Worm (Caenorhabditis elegans): ENCODE data around the gene col-131.

col-131 gene

DNA sequence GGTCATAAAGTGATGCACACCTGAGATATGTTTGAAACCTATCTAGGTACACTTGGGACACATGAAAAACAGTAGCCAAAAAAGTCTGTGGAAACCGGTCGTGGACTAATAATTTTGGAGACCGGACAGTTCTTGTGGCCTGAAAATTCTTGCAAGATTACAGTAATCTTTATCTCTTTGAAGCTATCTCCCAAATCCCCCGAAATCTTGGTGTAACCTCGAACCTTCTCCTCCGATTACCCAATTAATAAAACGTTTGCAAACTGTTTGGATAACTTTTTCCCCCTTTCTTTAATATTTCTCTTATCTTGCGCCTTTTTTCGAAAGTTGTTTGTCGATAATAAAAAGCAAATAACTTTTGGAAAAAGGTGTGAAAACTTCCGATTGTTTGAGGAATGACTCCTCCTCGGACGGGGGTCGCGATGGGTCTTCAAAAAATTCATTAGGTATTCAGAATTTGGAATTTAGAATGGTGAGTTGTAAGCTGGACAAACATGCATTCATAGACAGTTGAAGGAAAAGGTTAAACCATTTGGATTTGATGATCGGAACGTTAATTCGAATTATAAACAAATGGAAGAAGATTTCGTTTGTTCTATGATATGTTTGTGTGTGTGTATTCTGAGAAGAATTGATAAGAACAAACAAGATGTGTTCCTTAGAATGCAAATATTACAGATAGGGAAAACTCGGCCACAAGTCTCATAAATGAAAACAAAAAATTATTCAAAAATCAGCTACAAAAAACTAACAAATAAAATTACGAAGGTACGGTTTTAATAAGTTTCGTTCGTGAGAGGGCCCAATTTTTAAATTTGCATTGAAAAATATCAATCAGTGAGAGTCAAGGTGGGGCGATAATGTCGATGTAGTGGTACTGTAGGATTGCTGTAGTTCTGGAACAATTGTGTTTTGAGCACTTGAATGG, 16.0 kb upstream of the col-131 start:
- TF ChIP-seq unc-62 (GFP tag; optimal IDR thresholded peaks at IDR 0.05) = no peak

DNA sequence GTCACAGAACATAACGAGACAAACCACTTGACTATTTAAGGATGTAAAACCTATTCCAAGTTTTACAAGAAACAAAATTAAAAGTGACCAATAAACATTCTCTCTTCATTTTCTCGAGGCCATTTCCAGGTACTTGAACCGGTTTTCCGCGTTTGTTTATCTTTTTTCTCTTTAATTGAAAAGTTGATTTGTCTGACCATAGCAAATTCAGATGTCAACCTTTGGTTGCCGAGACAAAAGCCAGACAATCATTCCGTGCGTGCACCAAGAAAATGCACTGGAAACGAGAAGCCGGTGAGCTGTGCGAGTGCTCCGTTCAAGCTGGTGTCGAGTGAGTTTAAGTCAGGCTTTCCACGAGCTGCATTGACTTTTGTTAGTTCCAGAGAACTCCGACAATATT, 15.0 kb upstream of the col-131 start:
- no peak for TF ChIP-seq unc-62 (GFP tag; optimal IDR thresholded peaks at IDR 0.05)

DNA sequence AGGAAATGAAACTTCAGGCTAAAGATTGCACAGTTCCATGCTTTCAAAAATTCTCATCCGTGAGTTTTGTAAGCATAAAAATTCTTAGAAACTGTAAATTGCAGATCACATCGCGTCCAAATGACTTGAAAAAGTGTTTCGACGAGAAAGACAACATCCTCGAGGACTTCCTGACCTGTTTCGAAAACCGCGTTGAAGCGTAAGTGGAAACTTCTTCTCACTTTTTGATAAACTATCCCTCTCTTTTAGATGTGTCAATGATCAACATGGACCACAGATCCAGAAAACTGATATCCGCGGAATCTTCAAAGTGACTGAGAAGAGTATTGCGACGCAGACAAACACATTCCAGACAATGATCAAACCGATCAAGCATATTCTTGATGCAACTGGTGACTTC, 13.8 kb upstream of the col-131 start:
- no peak for TF ChIP-seq unc-62 (GFP tag; optimal IDR thresholded peaks at IDR 0.05)

DNA sequence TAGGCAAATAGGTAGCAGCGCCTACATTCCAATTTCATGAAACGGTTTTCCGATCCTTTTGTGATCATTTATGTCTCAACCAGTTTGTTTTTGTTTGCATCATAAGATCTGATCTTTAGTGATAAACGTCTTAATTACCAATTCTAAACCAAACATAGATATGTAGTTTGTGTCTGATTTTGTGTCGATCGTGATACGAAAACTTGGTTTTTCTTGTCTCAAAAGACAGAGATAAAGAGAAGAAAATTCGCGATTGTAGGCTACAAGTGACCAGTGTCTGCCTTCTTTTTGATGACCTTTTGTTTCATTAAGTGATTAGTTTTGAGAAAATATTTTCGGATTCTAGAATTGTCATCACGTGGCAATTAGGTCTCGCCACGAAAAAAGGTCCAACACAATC, 13.1 kb upstream of the col-131 start:
- TF ChIP-seq unc-62 (GFP tag; optimal IDR thresholded peaks at IDR 0.05) = no peak

DNA sequence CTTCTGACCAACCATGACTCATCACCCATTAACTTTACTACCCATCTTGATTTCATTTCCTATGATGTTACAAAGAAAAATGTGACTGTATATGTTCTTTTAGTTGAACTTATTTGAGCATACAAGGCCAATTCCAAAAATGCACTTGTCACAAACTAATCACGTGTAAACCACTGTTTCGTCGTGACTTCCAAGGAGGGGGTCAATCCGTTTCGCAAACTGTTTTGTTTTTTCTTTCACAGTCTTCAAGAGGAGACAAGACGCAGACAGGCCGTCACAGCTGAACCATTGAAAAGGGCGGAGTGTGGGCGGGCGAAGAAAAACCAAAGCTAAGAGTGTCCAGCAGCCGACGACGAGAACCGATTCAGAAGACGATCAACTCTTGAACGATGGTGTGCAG, 12.0 kb upstream of the col-131 start, which contains the start of gene C39E9.8:
C39E9.8 (plus strand) TSS at position 328 of the 400 bp plus-strand sequence.
- TF ChIP-seq unc-62 (GFP tag; optimal IDR thresholded peaks at IDR 0.05) = no peak

DNA sequence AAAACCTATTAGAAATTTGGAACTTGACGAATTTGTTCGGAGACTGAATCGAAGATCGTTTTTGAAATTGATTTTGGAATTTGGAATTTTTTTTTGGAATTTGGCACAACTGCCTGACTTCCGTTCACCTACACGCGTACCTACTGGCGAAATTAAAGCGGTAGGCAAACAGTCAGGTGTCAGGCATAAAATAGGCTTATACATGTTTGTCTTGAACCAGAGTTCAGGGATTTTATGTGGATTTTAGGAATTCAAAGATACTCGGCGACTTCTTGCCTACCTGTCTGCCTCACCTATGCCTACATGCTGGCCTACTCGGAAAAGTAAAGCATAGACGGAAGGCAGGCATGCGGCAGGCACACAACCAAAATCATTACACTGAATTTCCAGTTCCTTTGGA, 11.2 kb upstream of the col-131 start:
- no peak for TF ChIP-seq unc-62 (GFP tag; optimal IDR thresholded peaks at IDR 0.05)

DNA sequence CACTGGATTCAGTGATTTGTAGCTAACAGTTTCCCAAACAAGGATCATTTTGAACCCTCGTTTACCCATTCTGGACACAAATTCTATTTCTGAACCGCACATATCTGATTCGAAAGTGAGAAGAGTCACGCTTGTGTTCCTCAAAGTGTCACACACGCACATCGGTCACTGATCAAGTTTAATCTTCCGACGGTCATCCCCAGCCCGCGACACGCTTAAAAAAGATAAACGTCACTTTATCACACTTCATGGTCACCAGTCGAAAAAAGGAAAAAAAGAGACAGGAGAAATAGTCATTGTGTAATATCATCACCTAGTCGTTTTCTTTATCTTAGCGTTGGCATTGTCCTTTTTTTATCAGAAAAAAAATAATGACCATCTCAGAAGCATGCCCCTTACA, 10.6 kb upstream of the col-131 start:
- no peak for TF ChIP-seq unc-62 (GFP tag; optimal IDR thresholded peaks at IDR 0.05)

DNA sequence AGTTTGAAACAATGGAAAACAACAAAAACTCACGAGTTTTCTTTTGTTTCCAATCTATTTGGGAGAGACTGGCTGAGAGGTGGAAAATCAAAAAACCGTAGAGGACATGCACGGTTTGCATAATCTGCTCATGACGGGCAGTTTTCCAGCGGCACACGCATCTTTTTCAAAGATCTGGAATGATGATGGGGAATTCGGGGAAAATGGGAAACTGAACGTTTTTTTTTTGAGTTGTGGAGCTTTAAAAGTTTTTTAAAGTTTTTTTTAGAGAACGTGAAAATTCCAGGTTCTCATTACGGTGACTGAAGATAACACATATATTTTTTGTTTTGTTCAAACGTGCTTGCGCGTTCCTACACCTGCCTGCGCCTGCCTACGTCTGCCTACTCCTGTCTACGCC, 9.5 kb upstream of the col-131 start, which contains the start of gene C39E9.7:
C39E9.7 (minus strand) TSS at position 101 of the 400 bp plus-strand sequence.
- TF ChIP-seq unc-62 (GFP tag; optimal IDR thresholded peaks at IDR 0.05) = no peak

DNA sequence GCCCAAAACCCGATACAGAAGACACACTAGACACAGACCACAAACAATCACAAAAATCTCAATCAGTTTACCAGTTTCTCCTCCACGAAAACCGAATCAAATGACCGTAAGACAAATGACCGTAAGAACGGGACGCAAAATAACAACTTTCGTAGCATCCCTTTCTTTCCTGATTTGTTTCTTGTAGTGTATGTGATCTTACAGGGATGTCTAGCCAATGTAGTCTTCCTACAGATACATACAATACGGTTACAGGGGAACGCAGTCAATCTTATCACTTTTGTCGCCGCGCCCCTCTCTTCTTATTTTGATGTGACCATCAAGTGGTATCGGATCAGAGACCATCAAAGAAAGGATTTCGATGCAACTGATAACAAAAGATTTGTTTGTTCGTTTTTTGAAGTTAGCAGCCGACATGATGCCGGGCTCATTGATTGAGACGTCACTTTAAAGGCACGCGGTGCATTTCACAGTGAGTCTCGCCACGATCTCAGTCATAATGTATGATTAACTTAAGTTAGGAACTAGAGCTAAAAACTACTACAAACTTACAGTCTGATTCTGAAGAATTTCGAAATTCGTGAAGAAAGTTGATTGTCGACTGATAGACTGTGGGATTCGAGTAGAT, 8.6 kb upstream of the col-131 start:
- no peak for TF ChIP-seq unc-62 (GFP tag; optimal IDR thresholded peaks at IDR 0.05)

DNA sequence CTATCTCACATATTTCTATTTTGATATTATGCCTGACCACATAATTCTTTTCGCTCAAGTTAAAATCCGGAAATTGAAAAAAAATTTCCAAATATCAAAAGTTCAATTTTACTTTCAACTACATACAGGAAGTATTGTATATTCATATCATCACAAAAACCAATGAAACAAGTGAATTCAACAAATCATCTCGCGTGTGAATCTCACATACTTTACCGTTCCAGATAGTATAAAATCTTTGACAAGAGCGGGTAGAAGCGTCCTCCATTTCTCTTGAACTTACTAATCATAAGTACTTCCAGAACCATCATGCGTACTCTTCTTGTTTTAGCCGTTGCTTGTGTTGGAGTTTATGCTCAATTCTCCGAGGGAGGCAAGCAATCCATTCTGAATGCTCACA, 4.3 kb upstream of the col-131 start, which contains the start of gene scl-8:
scl-8 (plus strand) TSS at position 301 of the 400 bp plus-strand sequence.
- TF ChIP-seq unc-62 (GFP tag; optimal IDR thresholded peaks at IDR 0.05) = no peak

DNA sequence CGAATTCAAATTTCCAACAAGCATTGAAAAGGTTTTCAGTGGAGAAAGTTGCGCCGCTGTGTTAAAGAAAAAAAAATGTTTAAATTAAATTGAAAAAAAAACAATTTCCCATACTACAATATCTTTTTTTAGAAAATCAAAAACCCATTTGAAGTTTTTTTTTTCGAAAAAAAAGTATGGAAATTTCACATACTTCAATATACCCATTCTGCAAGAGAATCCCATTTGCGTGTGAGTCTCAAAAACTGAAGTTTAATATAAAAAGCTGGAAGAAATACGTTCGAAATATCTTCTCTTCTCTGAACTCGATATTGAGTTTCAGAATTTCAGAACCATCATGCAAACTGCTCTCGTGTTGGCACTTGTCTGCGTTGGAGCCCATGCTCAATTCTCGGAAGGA, 3.0 kb upstream of the col-131 start, which contains the start of gene scl-7:
scl-7 (plus strand) TSS at position 301 of the 400 bp plus-strand sequence.
- TF ChIP-seq unc-62 (GFP tag; optimal IDR thresholded peaks at IDR 0.05) = no peak

DNA sequence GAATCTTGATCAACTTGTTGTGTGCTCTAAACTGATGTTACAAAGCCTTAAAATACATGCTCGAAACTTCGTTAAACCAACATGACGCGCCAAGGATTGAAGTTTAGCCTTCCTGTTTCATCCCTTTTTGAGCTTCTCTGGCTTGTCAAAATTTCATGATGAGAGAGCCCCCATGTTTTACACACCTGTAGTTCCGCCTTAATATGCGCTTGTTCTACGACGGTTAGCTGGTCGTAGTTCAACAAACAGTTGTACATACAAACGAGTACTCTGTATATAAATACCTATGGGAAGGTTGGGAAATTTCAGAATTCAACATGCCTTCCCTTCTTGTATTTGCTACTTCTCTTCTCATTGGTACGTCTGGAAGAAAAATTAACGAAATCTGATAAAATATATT, 1.4 kb upstream of the col-131 start, which contains the start of gene scl-6:
scl-6 (plus strand) TSS at position 301 of the 400 bp plus-strand sequence.
- TF ChIP-seq unc-62 (GFP tag; optimal IDR thresholded peaks at IDR 0.05) = no peak

DNA sequence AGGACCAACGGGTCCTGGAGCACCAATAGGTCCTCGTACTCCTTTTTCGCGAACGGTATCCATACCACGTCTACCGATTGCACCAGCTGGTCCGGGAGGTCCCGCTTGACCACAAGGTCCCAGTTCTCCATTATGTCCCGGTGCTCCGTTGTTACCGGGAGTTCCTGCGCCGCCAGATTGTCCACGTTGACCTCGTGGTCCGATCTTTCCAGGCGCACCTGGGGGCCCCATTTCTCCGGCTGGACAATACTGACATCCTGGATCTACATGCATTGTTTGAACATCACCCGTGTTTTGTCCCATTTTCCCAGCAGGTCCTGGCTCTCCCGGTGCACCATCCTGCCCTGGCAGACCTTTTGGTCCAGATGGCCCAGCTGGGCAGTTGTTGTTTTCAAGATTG, 1.1 kb downstream of the col-131 start:
- TF ChIP-seq unc-62 (GFP tag; optimal IDR thresholded peaks at IDR 0.05) = no peak

DNA sequence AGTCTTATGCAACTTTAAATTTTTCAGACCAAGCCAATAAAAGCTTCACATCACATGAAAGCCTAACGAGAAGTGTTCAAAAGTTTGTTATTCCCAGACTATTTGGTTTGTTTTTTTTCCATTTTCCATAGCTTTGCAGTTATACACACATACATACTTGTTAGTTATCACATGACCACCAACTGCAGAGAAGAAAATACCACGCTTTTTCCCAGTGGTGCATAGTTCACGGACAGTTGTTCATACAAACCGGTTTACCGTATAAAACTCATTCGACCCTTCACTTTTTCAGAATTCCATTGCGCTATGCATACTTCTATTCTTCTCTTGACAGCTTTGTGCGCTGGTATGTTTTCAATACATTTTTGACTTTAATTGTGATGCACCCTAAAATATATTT, 3.4 kb downstream of the col-131 start, which contains the start of gene scl-5:
scl-5 (plus strand) TSS at position 301 of the 400 bp plus-strand sequence.
- TF ChIP-seq unc-62 (GFP tag; optimal IDR thresholded peaks at IDR 0.05) = no peak

DNA sequence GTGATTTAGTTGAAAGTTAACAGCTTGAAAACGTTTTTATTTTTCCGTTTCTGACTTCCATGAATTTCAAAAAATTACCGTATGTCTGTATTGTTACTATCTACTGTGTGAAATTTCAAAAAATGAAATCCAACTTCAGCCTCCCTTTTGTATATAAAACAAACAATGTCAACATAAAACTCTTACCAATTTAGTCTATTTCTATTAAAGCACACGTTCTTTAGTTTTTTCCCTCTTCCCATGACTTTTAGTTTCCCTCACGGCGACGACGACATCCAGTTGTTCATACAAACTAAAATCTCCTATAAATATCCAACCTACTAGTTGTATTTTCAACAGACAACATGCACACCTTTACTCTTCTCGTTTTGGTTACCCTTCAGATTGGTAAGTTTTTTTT, 7.8 kb downstream of the col-131 start, which contains the start of gene scl-3:
scl-3 (plus strand) TSS at position 301 of the 400 bp plus-strand sequence.
- TF ChIP-seq unc-62 (GFP tag; optimal IDR thresholded peaks at IDR 0.05) = no peak

DNA sequence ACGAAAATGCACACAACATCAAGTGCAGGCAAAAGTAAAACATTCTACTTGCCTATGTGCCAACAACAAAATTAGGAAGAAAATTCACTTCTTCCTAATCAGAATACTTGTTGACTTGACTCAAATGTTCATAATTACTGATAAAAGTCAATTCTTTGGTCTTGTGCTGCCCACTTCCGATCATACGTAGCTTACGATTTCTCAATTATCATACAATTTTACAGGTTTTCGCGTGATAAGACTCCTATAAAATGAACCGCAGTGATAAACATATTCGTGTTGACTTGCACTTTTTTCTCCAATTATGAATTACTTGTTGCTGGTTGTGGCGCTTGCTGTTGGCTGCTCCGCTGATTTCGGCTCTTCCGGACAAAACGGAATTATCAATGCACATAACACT, 9.7 kb downstream of the col-131 start, which contains the start of gene scl-2:
scl-2 (plus strand) TSS at position 293 of the 400 bp plus-strand sequence.
- no peak for TF ChIP-seq unc-62 (GFP tag; optimal IDR thresholded peaks at IDR 0.05)

All from whole organism, dauer.